Fruit fly (Drosophila melanogaster) whole organism, embryonic: ENCODE results near the gene Calr.

ENCODE experiments used
- B-H1 ChIP-seq: fragments of 200-800 bp; sonication (Bioruptor generic); IDR thresholded peaks from 3 replicates; pipeline ENCODE4 v1.3.6; 2022; ENCODE audit warnings: missing biosample characterization, missing genetic modification characterization
- CG10462 ChIP-seq: fragments of 200-800 bp; sonication (Bioruptor generic); optimal IDR thresholded peaks from 2 replicates; lab custom pipeline; 2016; ENCODE audit warnings: missing biosample characterization, missing genetic modification characterization
- CG11093 ChIP-seq: fragments of 200-800 bp; sonication (Bioruptor generic); IDR thresholded peaks from 3 replicates; pipeline ENCODE4 v1.3.6; 2022; ENCODE audit warnings: missing biosample characterization, missing genetic modification characterization
- CG11247 ChIP-seq: fragments of 200-800 bp; sonication (Bioruptor generic); IDR thresholded peaks from 2 replicates; pipeline ENCODE4 v1.3.6; 2022; ENCODE audit warnings: missing biosample characterization, missing genetic modification characterization
- CG12744 ChIP-seq: fragments of 200-800 bp; sonication (Bioruptor generic); optimal IDR thresholded peaks from 2 replicates; lab custom pipeline; 2016; ENCODE audit warnings: missing biosample characterization, missing genetic modification characterization
- CG15269 ChIP-seq: fragments of 200-800 bp; sonication (Bioruptor generic); optimal IDR thresholded peaks from 2 replicates; lab custom pipeline; 2018; ENCODE audit warnings: missing biosample characterization, mild to moderate bottlenecking, missing genetic modification characterization, moderate library complexity
- CG16813 ChIP-seq: fragments of 200-800 bp; sonication (Bioruptor generic); IDR thresholded peaks from 3 replicates; pipeline ENCODE4 v1.3.6; 2022; ENCODE audit warnings: missing biosample characterization, missing genetic modification characterization; ENCODE audit not compliant: partially characterized antibody
- CG18262 ChIP-seq: fragments of 200-800 bp; optimal IDR thresholded peaks from 3 replicates; lab custom pipeline; 2019; ENCODE audit warnings: missing biosample characterization, mild to moderate bottlenecking, missing genetic modification characterization, moderate library complexity
- CG18599 ChIP-seq: fragments of 200-800 bp; sonication (Bioruptor generic); optimal IDR thresholded peaks from 3 replicates; lab custom pipeline; 2017; ENCODE audit warnings: missing biosample characterization, missing genetic modification characterization, mild to moderate bottlenecking, moderate library complexity, missing genetic modification reagents
- CG18764 ChIP-seq: fragments of 200-800 bp; sonication (Bioruptor generic); optimal IDR thresholded peaks from 3 replicates; lab custom pipeline; 2016; ENCODE audit warnings: missing biosample characterization, missing genetic modification characterization
- CG2202 ChIP-seq: fragments of 200-800 bp; sonication (Bioruptor generic); optimal IDR thresholded peaks from 2 replicates; lab custom pipeline; 2018; ENCODE audit warnings: missing biosample characterization, mild to moderate bottlenecking, missing genetic modification characterization
- CG30403 ChIP-seq: fragments of 200-800 bp; sonication (Bioruptor generic); optimal IDR thresholded peaks from 3 replicates; lab custom pipeline; 2016; ENCODE audit warnings: missing biosample characterization, missing genetic modification characterization
- CG31441 ChIP-seq: fragments of 200-800 bp; sonication (Bioruptor generic); IDR thresholded peaks from 2 replicates; pipeline ENCODE4 v1.3.6; 2022; ENCODE audit warnings: missing biosample characterization, missing genetic modification characterization
- CG32772 ChIP-seq: fragments of 200-800 bp; sonication (Bioruptor generic); IDR thresholded peaks from 2 replicates; pipeline ENCODE4 v1.3.6; 2022; ENCODE audit warnings: missing biosample characterization, missing genetic modification characterization
- CG34376 ChIP-seq: fragments of 200-800 bp; sonication (Bioruptor generic); optimal IDR thresholded peaks from 2 replicates; lab custom pipeline; 2018; ENCODE audit warnings: missing biosample characterization, mild to moderate bottlenecking, missing genetic modification characterization
- CG34422 ChIP-seq: fragments of 200-800 bp; sonication (Bioruptor generic); IDR thresholded peaks from 3 replicates; pipeline ENCODE4 v1.3.6; 2022; ENCODE audit warnings: missing biosample characterization, missing genetic modification characterization
- CG42726 ChIP-seq: fragments of 200-800 bp; sonication (Bioruptor generic); IDR thresholded peaks from 2 replicates; pipeline ENCODE4 v1.3.6; 2022; ENCODE audit warnings: missing biosample characterization, missing genetic modification characterization; ENCODE audit not compliant: partially characterized antibody
- CG6254 ChIP-seq: fragments of 200-800 bp; sonication (Bioruptor generic); optimal IDR thresholded peaks from 3 replicates; lab custom pipeline; 2017; ENCODE audit warnings: mild to moderate bottlenecking, missing biosample characterization, missing genetic modification reagents, missing genetic modification characterization
- CG6791 ChIP-seq: fragments of 200-800 bp; sonication (Bioruptor generic); IDR thresholded peaks from 3 replicates; pipeline ENCODE4 v1.3.6; 2022; ENCODE audit warnings: missing biosample characterization, missing genetic modification characterization; ENCODE audit not compliant: partially characterized antibody
- CG7556 ChIP-seq: fragments of 200-800 bp; sonication (Bioruptor generic); optimal IDR thresholded peaks from 2 replicates; lab custom pipeline; 2017; ENCODE audit warnings: missing biosample characterization, mild to moderate bottlenecking, missing genetic modification characterization
- CG7963 ChIP-seq: fragments of 200-800 bp; sonication (Bioruptor generic); IDR thresholded peaks from 3 replicates; pipeline ENCODE4 v1.3.6; 2022; ENCODE audit warnings: missing biosample characterization, missing genetic modification characterization; ENCODE audit not compliant: partially characterized antibody
- CG8478 ChIP-seq: fragments of >200 bp; optimal IDR thresholded peaks from 2 replicates; lab custom pipeline; 2018
- Chrac-16 ChIP-seq: fragments of 200-800 bp; sonication (Bioruptor generic); optimal IDR thresholded peaks from 3 replicates; lab custom pipeline; 2016; ENCODE audit warnings: missing biosample characterization, missing genetic modification characterization
- Dfd ChIP-seq, 2 experiments: fragments of >200 bp; optimal IDR thresholded peaks; 2 replicates each; lab custom pipeline; 2017; ENCODE audit warnings: missing biosample characterization in 2 of 2, missing genetic modification characterization in 2 of 2
- Drgx ChIP-seq: fragments of 200-800 bp; sonication (Bioruptor generic); IDR thresholded peaks from 2 replicates; pipeline ENCODE4 v1.3.6; 2022; ENCODE audit warnings: missing biosample characterization, missing genetic modification characterization
- Eip74EF ChIP-seq, 2 experiments: fragments of 200-800 bp in 1 of 2; fragments of >200 bp in 1 of 2; sonication (Bioruptor generic) in 1 of 2; optimal IDR thresholded peaks; 2 replicates each; lab custom pipeline; 2017 to 2019; ENCODE audit warnings: missing biosample characterization in 2 of 2, missing genetic modification characterization in 2 of 2, mild to moderate bottlenecking in 1 of 2, moderate library complexity in 1 of 2
- Fer1 ChIP-seq: fragments of 200-800 bp; sonication (Bioruptor generic); optimal IDR thresholded peaks from 2 replicates; lab custom pipeline; 2017; ENCODE audit warnings: missing biosample characterization, mild to moderate bottlenecking, missing genetic modification characterization
- HmgD ChIP-seq: fragments of 200-800 bp; sonication (Bioruptor generic); optimal IDR thresholded peaks from 3 replicates; lab custom pipeline; 2016; ENCODE audit warnings: missing biosample characterization, missing genetic modification characterization
- Hr78 ChIP-seq, 2 experiments: fragments of 200-800 bp in 1 of 2; fragments of >200 bp in 1 of 2; sonication (Bioruptor generic) in 1 of 2; optimal IDR thresholded peaks; 2 replicates each; lab custom pipeline; 2017 to 2019; ENCODE audit warnings: missing biosample characterization in 2 of 2, missing genetic modification characterization in 2 of 2, mild to moderate bottlenecking in 1 of 2, moderate library complexity in 1 of 2
- Jarid2 ChIP-seq: fragments of 200-800 bp; sonication (Bioruptor generic); optimal IDR thresholded peaks from 3 replicates; lab custom pipeline; 2017; ENCODE audit warnings: mild to moderate bottlenecking, missing biosample characterization, missing genetic modification reagents, missing genetic modification characterization
- MTF-1 ChIP-seq: fragments of 200-800 bp; sonication (Bioruptor generic); optimal IDR thresholded peaks from 2 replicates; lab custom pipeline; 2018; ENCODE audit warnings: missing biosample characterization, mild to moderate bottlenecking, missing genetic modification characterization, borderline replicate concordance
- Max ChIP-seq: fragments of 200-800 bp; sonication (Bioruptor generic); optimal IDR thresholded peaks from 2 replicates; lab custom pipeline; 2016; ENCODE audit warnings: missing biosample characterization, mild to moderate bottlenecking, missing genetic modification characterization
- Mrtf ChIP-seq: fragments of 200-800 bp; sonication (Bioruptor generic); IDR thresholded peaks from 3 replicates; pipeline ENCODE4 v1.3.6; 2022; ENCODE audit warnings: missing biosample characterization, missing genetic modification characterization
- Ravus ChIP-seq: fragments of 200-800 bp; sonication (Bioruptor generic); IDR thresholded peaks from 2 replicates; pipeline ENCODE4 v1.3.6; 2022; ENCODE audit warnings: missing biosample characterization, missing genetic modification characterization
- bsh ChIP-seq, 2 experiments: fragments of 200-800 bp; sonication (Bioruptor generic); optimal IDR thresholded peaks; 2 replicates each; lab custom pipeline; 2017 to 2018; ENCODE audit warnings: mild to moderate bottlenecking in 2 of 2, missing biosample characterization in 2 of 2, missing genetic modification characterization in 2 of 2, moderate library complexity in 1 of 2
- cato ChIP-seq: fragments of 200-800 bp; sonication (Bioruptor generic); optimal IDR thresholded peaks from 2 replicates; lab custom pipeline; 2016; ENCODE audit warnings: missing biosample characterization, missing genetic modification characterization, borderline replicate concordance
- chif ChIP-seq, 2 experiments: fragments of 200-800 bp; sonication (Bioruptor generic); optimal IDR thresholded peaks; 3 replicates each; lab custom pipeline; 2016; ENCODE audit warnings: missing biosample characterization in 2 of 2, missing genetic modification characterization in 2 of 2
- chinmo ChIP-seq: fragments of 200-800 bp; sonication (Bioruptor generic); IDR thresholded peaks from 4 replicates; pipeline ENCODE4 v1.3.6; 2022; ENCODE audit warnings: missing biosample characterization, missing genetic modification characterization; ENCODE audit not compliant: partially characterized antibody
- crc ChIP-seq: fragments of 200-800 bp; sonication (Bioruptor generic); optimal IDR thresholded peaks from 2 replicates; lab custom pipeline; 2016; ENCODE audit warnings: missing biosample characterization, missing genetic modification characterization
- emc ChIP-seq: fragments of 200-800 bp; sonication (Bioruptor generic); optimal IDR thresholded peaks from 2 replicates; lab custom pipeline; 2016; ENCODE audit warnings: missing biosample characterization, missing genetic modification characterization
- en ChIP-seq: fragments of 200-800 bp; sonication (Bioruptor generic); optimal IDR thresholded peaks from 2 replicates; lab custom pipeline; 2016; ENCODE audit warnings: missing biosample characterization, missing genetic modification characterization
- eyg ChIP-seq: fragments of 200-800 bp; sonication (Bioruptor generic); optimal IDR thresholded peaks from 3 replicates; lab custom pipeline; 2016; ENCODE audit warnings: missing biosample characterization, missing genetic modification characterization
- hkb ChIP-seq, 2 experiments: fragments of 200-800 bp in 1 of 2; fragments of >200 bp in 1 of 2; sonication (Bioruptor generic) in 1 of 2; IDR thresholded peaks in 1 of 2; optimal IDR thresholded peaks in 1 of 2; 2 replicates each; pipeline versions ENCODE4 v1.3.6 to Lab custom; 2017 to 2022; ENCODE audit warnings: missing biosample characterization in 1 of 2, missing genetic modification characterization in 1 of 2
- mld ChIP-seq: fragments of 200-800 bp; sonication (Bioruptor generic); IDR thresholded peaks from 3 replicates; pipeline ENCODE4 v1.3.6; 2022; ENCODE audit warnings: missing biosample characterization, missing genetic modification characterization; ENCODE audit not compliant: partially characterized antibody
- nmo ChIP-seq: fragments of 200-800 bp; sonication (Bioruptor generic); optimal IDR thresholded peaks from 2 replicates; lab custom pipeline; 2018; ENCODE audit warnings: missing biosample characterization, mild to moderate bottlenecking, missing genetic modification characterization, moderate library complexity
- phol ChIP-seq: fragments of 200-800 bp; sonication (Bioruptor generic); optimal IDR thresholded peaks from 3 replicates; lab custom pipeline; 2018; ENCODE audit warnings: missing biosample characterization, mild to moderate bottlenecking, missing genetic modification characterization, moderate library complexity
- psq ChIP-seq: fragments of 200-800 bp; sonication (Bioruptor generic); optimal IDR thresholded peaks from 2 replicates; lab custom pipeline; 2017; ENCODE audit warnings: missing biosample characterization, missing genetic modification characterization
- row ChIP-seq: fragments of 200-800 bp; sonication (Bioruptor generic); IDR thresholded peaks from 3 replicates; pipeline ENCODE4 v1.3.6; 2022; ENCODE audit warnings: missing biosample characterization, missing genetic modification characterization
- zen ChIP-seq: fragments of 200-800 bp; sonication (Bioruptor generic); optimal IDR thresholded peaks from 3 replicates; lab custom pipeline; 2018; ENCODE audit warnings: missing biosample characterization, mild to moderate bottlenecking, missing genetic modification characterization, moderate library complexity
- zfh1 ChIP-seq: fragments of 200-800 bp; sonication (Bioruptor generic); IDR thresholded peaks from 3 replicates; pipeline ENCODE4 v1.3.6; 2022; ENCODE audit warnings: missing biosample characterization, missing genetic modification characterization

The Calr gene

dm6 chr3R:9605084-9605483 is 25.6 kb downstream of the Calr start:
- TF ChIP-seq chinmo (GFP tag; lab: Robert Waterston, UW): no peak
- TF ChIP-seq HmgD (GFP tag; lab: Kevin White, UChicago): no peak
- no peak for TF ChIP-seq CG15269 (tag; lab: Kevin White, UChicago)
- TF ChIP-seq CG10462 (GFP tag; lab: Kevin White, UChicago): no peak
- TF ChIP-seq CG30403 (GFP tag; lab: Kevin White, UChicago): no peak
- peak; percentile 36 for TF ChIP-seq Chrac-16 (GFP tag; lab: Kevin White, UChicago)
- peak; percentile 63 for TF ChIP-seq nmo (GFP tag; lab: Kevin White, UChicago)
- TF ChIP-seq Eip74EF (GFP tag; optimal IDR thresholded peaks at IDR 0.05; lab: Kevin White, UChicago): no peak
- TF ChIP-seq bsh (GFP tag; optimal IDR thresholded peaks at IDR 0.05; lab: Kevin White, UChicago): peak; percentile 47 to 77
- TF ChIP-seq Mrtf: no peak
- TF ChIP-seq row: peak; percentile 43; the same call in 2 of the 3 replicates
- TF ChIP-seq CG32772 (GFP tag; lab: Robert Waterston, UW): no peak
- no peak for TF ChIP-seq Jarid2 (GFP tag; lab: Kevin White, UChicago)
- TF ChIP-seq CG12744 (GFP tag; lab: Kevin White, UChicago): no peak
- no peak for TF ChIP-seq Hr78 (GFP tag; optimal IDR thresholded peaks at IDR 0.05; lab: Kevin White, UChicago)
- no peak for TF ChIP-seq CG34422 (GFP tag; lab: Robert Waterston, UW)
- no peak for TF ChIP-seq CG16813 (GFP tag; lab: Robert Waterston, UW)
- no peak for TF ChIP-seq CG18599 (GFP tag; lab: Kevin White, UChicago)
- no peak for TF ChIP-seq CG7556 (GFP tag; lab: Kevin White, UChicago)
- TF ChIP-seq CG34376 (GFP tag; lab: Kevin White, UChicago): no peak
- TF ChIP-seq Dfd (GFP tag; optimal IDR thresholded peaks at IDR 0.05; lab: Kevin White, UChicago): no peak
- TF ChIP-seq Ravus (GFP tag; lab: Robert Waterston, UW): no peak
- TF ChIP-seq CG8478 (lab: Kevin White, UChicago): no peak
- TF ChIP-seq CG11093 (GFP tag; lab: Robert Waterston, UW): no peak
- no peak for TF ChIP-seq B-H1
- peak; percentile 29 for TF ChIP-seq CG18764 (GFP tag; lab: Kevin White, UChicago)
- TF ChIP-seq Max (GFP tag; lab: Kevin White, UChicago): no peak
- TF ChIP-seq CG11247: no peak
- no peak for TF ChIP-seq mld
- TF ChIP-seq CG18262 (tag; lab: Kevin White, UChicago): peak; percentile 77
- TF ChIP-seq phol: peak; percentile 62
- no peak for TF ChIP-seq CG42726 (GFP tag; lab: Robert Waterston, UW)
- TF ChIP-seq zen (tag; lab: Kevin White, UChicago): no peak
- peak; percentile 68; the same call in 1 of the 3 replicates for TF ChIP-seq zfh1 (GFP tag; lab: Robert Waterston, UW)
- no peak for TF ChIP-seq CG7963 (GFP tag; lab: Robert Waterston, UW)
- peak; percentile 41; the same call in 1 of the 2 replicates for TF ChIP-seq CG31441 (GFP tag; lab: Robert Waterston, UW)
- no peak for TF ChIP-seq eyg (GFP tag; lab: Kevin White, UChicago)
- TF ChIP-seq crc (GFP tag; lab: Kevin White, UChicago): no peak
- TF ChIP-seq emc: no peak
- TF ChIP-seq Drgx (GFP tag; lab: Robert Waterston, UW): peak; percentile 46; the same call in 1 of the 2 replicates
- peak; percentile 55 to 69 for TF ChIP-seq chif (GFP tag; optimal IDR thresholded peaks at IDR 0.05; lab: Kevin White, UChicago)
- TF ChIP-seq CG2202 (tag; lab: Kevin White, UChicago): peak; percentile 26
- TF ChIP-seq Fer1: no peak
- TF ChIP-seq CG6254 (GFP tag; lab: Kevin White, UChicago): peak; percentile 54
- TF ChIP-seq MTF-1 (GFP tag; lab: Kevin White, UChicago): peak; percentile 13
- no peak for TF ChIP-seq hkb (optimal IDR thresholded peaks at IDR 0.05; lab: Kevin White, UChicago)
- 0 out of 2 replicates have a peak, but pooled peaks have one; percentile 13 for TF ChIP-seq hkb (GFP tag; IDR thresholded peaks at IDR 0.05; lab: Robert Waterston, UW)
- no peak for TF ChIP-seq en (GFP tag; lab: Kevin White, UChicago)
- no peak for TF ChIP-seq cato (GFP tag; lab: Kevin White, UChicago)
- TF ChIP-seq psq: no peak
- TF ChIP-seq CG6791 (GFP tag; lab: Robert Waterston, UW): no peak
